Fruit fly (Drosophila melanogaster): Measurements from ENCODE around the gene RASSF8.
A peak's percentile ranks its signal among the peaks of the same experiment; 100 is the strongest.

- TF ChIP-seq psq (GFP tag; optimal IDR thresholded peaks at IDR 0.05) (no peak), rgr (GFP tag; optimal IDR thresholded peaks at IDR 0.05) (no peak), CG32264 (GFP tag; optimal IDR thresholded peaks at IDR 0.05) (no peak), N (GFP tag; optimal IDR thresholded peaks at IDR 0.05) (no peak), jim (GFP tag; optimal IDR thresholded peaks at IDR 0.05) (no peak), Hr78 (GFP tag; optimal IDR thresholded peaks at IDR 0.05) (no peak), dsf (GFP tag; optimal IDR thresholded peaks at IDR 0.05; ENCODE audit: borderline replicate concordance) (no peak), sage (GFP tag; optimal IDR thresholded peaks at IDR 0.05) (no peak), woc (GFP tag; optimal IDR thresholded peaks at IDR 0.05) (no peak), Dif (GFP tag; optimal IDR thresholded peaks at IDR 0.05; ENCODE audit: partially characterized antibody) (peak; percentile 83), OdsH (GFP tag; optimal IDR thresholded peaks at IDR 0.05) (no peak), Rel (GFP tag; optimal IDR thresholded peaks at IDR 0.05) (no peak), Rel (tag; optimal IDR thresholded peaks at IDR 0.05) (no peak), dmrt93B (GFP tag; optimal IDR thresholded peaks at IDR 0.05) (no peak)
Observed at dm6 chr3R:25652066-25652720, 9.4 kb upstream of the RASSF8 start.
